Fruit fly (Drosophila melanogaster): Measurements from ENCODE around the gene AsnS.

AsnS gene

DNA sequence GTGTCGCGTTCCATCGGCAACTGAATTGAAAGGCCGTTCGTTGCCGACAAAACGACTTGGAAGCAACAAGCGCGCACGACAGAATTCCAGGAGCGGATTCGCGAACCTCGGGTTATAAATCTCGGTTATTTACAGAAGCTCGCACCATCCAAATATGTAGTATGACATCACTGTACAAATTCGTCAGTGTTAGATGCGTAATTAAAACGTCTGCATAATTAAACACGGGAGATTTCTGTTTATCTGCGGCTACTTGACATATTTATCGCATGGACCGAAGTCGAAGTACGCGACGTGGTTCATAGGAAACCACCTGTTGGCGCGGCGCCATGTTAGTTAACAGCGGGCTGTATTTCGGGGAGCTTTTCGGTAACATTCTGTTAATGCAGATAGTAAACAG is 1.0 kb upstream of the AsnS start, which contains the start of gene Ac78C (continued):
- TF ChIP-seq maf-S (GFP tag; optimal IDR thresholded peaks at IDR 0.05) (peak; percentile 78), jumu (GFP tag; optimal IDR thresholded peaks at IDR 0.05) (peak; percentile 85), al (GFP tag; IDR thresholded peaks at IDR 0.05) (peak; percentile 81), CG9932 (GFP tag; IDR thresholded peaks at IDR 0.05) (peak; percentile 94), Scr (GFP tag; IDR thresholded peaks at IDR 0.05; ENCODE audit: partially characterized antibody) (peak; percentile 45), CG9437 (GFP tag; optimal IDR thresholded peaks at IDR 0.05) (no peak), trh (GFP tag; optimal IDR thresholded peaks at IDR 0.05) (peak; percentile 42), Doc3 (GFP tag; IDR thresholded peaks at IDR 0.05; ENCODE audit: partially characterized antibody) (no peak), lov (optimal IDR thresholded peaks at IDR 0.05) (no peak), lov (GFP tag; IDR thresholded peaks at IDR 0.05) (peak; percentile 56; the same call in 1 of the 3 replicates), CG12299 (tag; optimal IDR thresholded peaks at IDR 0.05) (peak; percentile 87), Elba2 (GFP tag; optimal IDR thresholded peaks at IDR 0.05) (no peak), CG7928 (GFP tag; optimal IDR thresholded peaks at IDR 0.05) (peak; percentile 65), usp (GFP tag; optimal IDR thresholded peaks at IDR 0.05) (no peak), aop (GFP tag; IDR thresholded peaks at IDR 0.05) (no peak), CG15269 (tag; optimal IDR thresholded peaks at IDR 0.05) (peak; percentile 91), Six4 (GFP tag; optimal IDR thresholded peaks at IDR 0.05) (peak; percentile 61), Optix (GFP tag; IDR thresholded peaks at IDR 0.05) (peak; percentile 77), H2.0 (GFP tag; IDR thresholded peaks at IDR 0.05) (peak; percentile 77), HLH54F (GFP tag; optimal IDR thresholded peaks at IDR 0.05) (peak; percentile 90), toy (GFP tag; IDR thresholded peaks at IDR 0.05) (peak; percentile 85), gro (GFP tag; optimal IDR thresholded peaks at IDR 0.05) (peak; percentile 96), sna (GFP tag; IDR thresholded peaks at IDR 0.05; ENCODE audit: partially characterized antibody) (no peak), CG1602 (GFP tag; optimal IDR thresholded peaks at IDR 0.05) (peak; percentile 31), sd (tag; optimal IDR thresholded peaks at IDR 0.05) (peak; percentile 80), kni (GFP tag; optimal IDR thresholded peaks at IDR 0.05) (no peak), Rx (GFP tag; IDR thresholded peaks at IDR 0.05) (peak; percentile 68), CG10431 (GFP tag; optimal IDR thresholded peaks at IDR 0.05) (no peak), pfk (GFP tag; optimal IDR thresholded peaks at IDR 0.05) (peak; percentile 65), CG5180 (GFP tag; optimal IDR thresholded peaks at IDR 0.05) (peak; percentile 93), tna (GFP tag; IDR thresholded peaks at IDR 0.05; ENCODE audit: partially characterized antibody) (peak; percentile 64), gcm2 (GFP tag; optimal IDR thresholded peaks at IDR 0.05) (peak; percentile 74), az2 (GFP tag; optimal IDR thresholded peaks at IDR 0.05) (peak; percentile 66), CG14667 (GFP tag; IDR thresholded peaks at IDR 0.05) (peak; percentile 68), ro (GFP tag; IDR thresholded peaks at IDR 0.05) (peak; percentile 43), amos (GFP tag; IDR thresholded peaks at IDR 0.05; ENCODE audit: partially characterized antibody) (peak; percentile 67; the same call in 1 of the 2 replicates), ind (GFP tag; optimal IDR thresholded peaks at IDR 0.05) (peak; percentile 91), CG3838 (GFP tag; optimal IDR thresholded peaks at IDR 0.05) (peak; percentile 30), lilli (GFP tag; optimal IDR thresholded peaks at IDR 0.05) (peak; percentile 93), C15 (GFP tag; IDR thresholded peaks at IDR 0.05) (peak; percentile 74; the same call in 2 of the 3 replicates), vvl (GFP tag; IDR thresholded peaks at IDR 0.05) (peak; percentile 95), CG18764 (GFP tag; optimal IDR thresholded peaks at IDR 0.05) (peak; percentile 76), Nf-YB (GFP tag; optimal IDR thresholded peaks at IDR 0.05) (no peak), her (GFP tag; optimal IDR thresholded peaks at IDR 0.05) (peak; percentile 93), pnt (GFP tag; optimal IDR thresholded peaks at IDR 0.05) (peak; percentile 86), CG7556 (GFP tag; optimal IDR thresholded peaks at IDR 0.05) (peak; percentile 27), sob (GFP tag; IDR thresholded peaks at IDR 0.05) (peak; percentile 95), sug (tag; optimal IDR thresholded peaks at IDR 0.05) (peak; percentile 92), CG10543 (GFP tag; optimal IDR thresholded peaks at IDR 0.05) (peak; percentile 96), CG7839 (tag; optimal IDR thresholded peaks at IDR 0.05) (peak; percentile 90), cas (GFP tag; IDR thresholded peaks at IDR 0.05) (peak; percentile 70), CG15514 (GFP tag; optimal IDR thresholded peaks at IDR 0.05) (peak; percentile 87)
